Worm (Caenorhabditis elegans): ENCODE measurements around the gene Y57A10C.8.

Gene Y57A10C.8

ce11 chrII:12382625-12383562, 46.7 kb downstream of the Y57A10C.8 start, which contains the start of gene btb-14:
btb-14 (plus strand) TSS chrII:12383463.
- TF ChIP-seq ceh-36 (tag; optimal IDR thresholded peaks at IDR 0.05): no peak
- no peak for TF ChIP-seq tbx-11 (GFP tag; IDR thresholded peaks at IDR 0.05)
- TF ChIP-seq ceh-13 (GFP tag; optimal IDR thresholded peaks at IDR 0.05): no peak
- no peak for TF ChIP-seq scrt-1 (GFP tag; IDR thresholded peaks at IDR 0.05)
- TF ChIP-seq ama-1 (optimal IDR thresholded peaks at IDR 0.05): no peak
- no peak for TF ChIP-seq tra-4 (tag; optimal IDR thresholded peaks at IDR 0.05)
- TF ChIP-seq hmg-4 (GFP tag; optimal IDR thresholded peaks at IDR 0.05): no peak
- no peak for TF ChIP-seq ets-7 (tag; optimal IDR thresholded peaks at IDR 0.05)
- TF ChIP-seq tbx-37 (GFP tag; conservative IDR thresholded peaks at IDR 0.05): no peak
- no peak for TF ChIP-seq sea-1 (GFP tag; conservative IDR thresholded peaks at IDR 0.05)
- TF ChIP-seq hmbx-1 (tag; optimal IDR thresholded peaks at IDR 0.05): no peak
- TF ChIP-seq pes-1 (GFP tag; IDR thresholded peaks at IDR 0.05): no peak
- TF ChIP-seq flt-1 (GFP tag; IDR thresholded peaks at IDR 0.05): no peak
- no peak for TF ChIP-seq aly-1 (tag; optimal IDR thresholded peaks at IDR 0.05)
- no peak for TF ChIP-seq B0310.2 (tag; optimal IDR thresholded peaks at IDR 0.05)
- TF ChIP-seq hnd-1 (tag; optimal IDR thresholded peaks at IDR 0.05): no peak
- TF ChIP-seq F13C5.2 (tag; optimal IDR thresholded peaks at IDR 0.05): no peak

- TF ChIP-seq aly-1 (tag; optimal IDR thresholded peaks at IDR 0.05) (no peak), ceh-36 (tag; optimal IDR thresholded peaks at IDR 0.05) (peak; percentile 76), ets-7 (tag; optimal IDR thresholded peaks at IDR 0.05) (no peak), tbx-11 (GFP tag; IDR thresholded peaks at IDR 0.05) (no peak)
Observed at ce11 chrII:12380888-12381287, 48.8 kb downstream of the Y57A10C.8 start.

ce11 chrII:12379430-12379829, 50.2 kb downstream of the Y57A10C.8 start, which contains the start of gene marc-5:
marc-5 (minus strand) TSS chrII:12379530.
- TF ChIP-seq tbx-11 (GFP tag; IDR thresholded peaks at IDR 0.05) (no peak), hmg-4 (GFP tag; optimal IDR thresholded peaks at IDR 0.05) (no peak), pes-1 (GFP tag; IDR thresholded peaks at IDR 0.05) (no peak), ama-1 (optimal IDR thresholded peaks at IDR 0.05) (no peak), flt-1 (GFP tag; IDR thresholded peaks at IDR 0.05) (no peak), tbx-37 (GFP tag; conservative IDR thresholded peaks at IDR 0.05) (no peak), B0310.2 (tag; optimal IDR thresholded peaks at IDR 0.05) (no peak), ceh-13 (GFP tag; optimal IDR thresholded peaks at IDR 0.05) (no peak), hmbx-1 (tag; optimal IDR thresholded peaks at IDR 0.05) (no peak), ets-7 (tag; optimal IDR thresholded peaks at IDR 0.05) (no peak), ceh-36 (tag; optimal IDR thresholded peaks at IDR 0.05) (no peak), sea-1 (GFP tag; conservative IDR thresholded peaks at IDR 0.05) (no peak), scrt-1 (GFP tag; IDR thresholded peaks at IDR 0.05) (no peak), hnd-1 (tag; optimal IDR thresholded peaks at IDR 0.05) (no peak), aly-1 (tag; optimal IDR thresholded peaks at IDR 0.05) (no peak), tra-4 (tag; optimal IDR thresholded peaks at IDR 0.05) (no peak)

ce11 chrII:12378793-12379192, 50.9 kb downstream of the Y57A10C.8 start:
- TF ChIP-seq hmbx-1 (tag; optimal IDR thresholded peaks at IDR 0.05) (no peak), tra-4 (tag; optimal IDR thresholded peaks at IDR 0.05) (no peak), F13C5.2 (tag; optimal IDR thresholded peaks at IDR 0.05) (no peak), ets-7 (tag; optimal IDR thresholded peaks at IDR 0.05) (no peak), ceh-36 (tag; optimal IDR thresholded peaks at IDR 0.05) (no peak), scrt-1 (GFP tag; IDR thresholded peaks at IDR 0.05) (no peak), ceh-13 (GFP tag; optimal IDR thresholded peaks at IDR 0.05) (no peak), tbx-37 (GFP tag; conservative IDR thresholded peaks at IDR 0.05) (no peak), B0310.2 (tag; optimal IDR thresholded peaks at IDR 0.05) (no peak), aly-1 (tag; optimal IDR thresholded peaks at IDR 0.05) (no peak), pes-1 (GFP tag; IDR thresholded peaks at IDR 0.05) (no peak), tbx-11 (GFP tag; IDR thresholded peaks at IDR 0.05) (no peak)
